Worm (Caenorhabditis elegans) whole organism, young adult: Measurements from ENCODE around the gene Y82E9BR.17.

Experiments
- C06A6.2 ChIP-seq: fragments of 200-800 bp; sonication (Bioruptor generic); conservative IDR thresholded peaks from 2 replicates; pipeline ENCODE4 v1.3.6; 2022; ENCODE audit warnings: missing genetic modification characterization, missing compliant biosample characterization
- C17E4.6 ChIP-seq: fragments of 200-800 bp; sonication (Bioruptor generic); IDR thresholded peaks from 2 replicates; pipeline ENCODE4 v1.3.6; 2022; ENCODE audit warnings: missing genetic modification reagents, missing genetic modification characterization, missing compliant biosample characterization
- D2030.7 ChIP-seq: fragments of 200-800 bp; sonication (Bioruptor generic); IDR thresholded peaks from 2 replicates; pipeline ENCODE4 v1.3.6; 2022; ENCODE audit warnings: missing genetic modification reagents, missing genetic modification characterization, missing compliant biosample characterization
- F49E8.2 ChIP-seq: sonication (generic microtip); optimal IDR thresholded peaks from 3 replicates; lab custom pipeline; 2017; ENCODE audit warnings: missing genetic modification characterization, mild to moderate bottlenecking, missing compliant biosample characterization, antibody characterized with exemption, moderate library complexity; ENCODE audit not compliant: insufficient read depth
- K11D2.4 ChIP-seq: fragments of 200-800 bp; sonication (Bioruptor generic); IDR thresholded peaks from 2 replicates; pipeline ENCODE4 v1.3.6; 2022; ENCODE audit warnings: missing genetic modification reagents, missing genetic modification characterization, missing compliant biosample characterization
- K12H6.12 ChIP-seq: fragments of 200-800 bp; sonication (Bioruptor generic); optimal IDR thresholded peaks from 2 replicates; lab custom pipeline; 2018; ENCODE audit warnings: mild to moderate bottlenecking, missing genetic modification characterization, missing compliant biosample characterization
- T07F8.4 ChIP-seq: sonication (generic microtip); optimal IDR thresholded peaks from 2 replicates; lab custom pipeline; 2016; ENCODE audit warnings: mild to moderate bottlenecking, missing genetic modification characterization, moderate library complexity, missing compliant biosample characterization
- Y53G8AR.9 ChIP-seq: fragments of 200-800 bp; sonication (Bioruptor generic); conservative IDR thresholded peaks from 2 replicates; pipeline ENCODE4 v1.3.6; 2022; ENCODE audit warnings: missing genetic modification reagents, missing genetic modification characterization, missing compliant biosample characterization
- Y79H2A.3 ChIP-seq: fragments of 200-800 bp; sonication (Bioruptor generic); conservative IDR thresholded peaks from 2 replicates; pipeline ENCODE4 v1.3.6; 2022; ENCODE audit warnings: missing genetic modification reagents, missing genetic modification characterization, missing compliant biosample characterization
- Y95B8A.8 ChIP-seq: fragments of 200-800 bp; sonication (Bioruptor generic); IDR thresholded peaks from 2 replicates; pipeline ENCODE4 v1.3.6; 2022; ENCODE audit warnings: missing genetic modification reagents, missing genetic modification characterization, missing compliant biosample characterization
- aptf-2 ChIP-seq: fragments of 200-800 bp; sonication (Bioruptor generic); conservative IDR thresholded peaks from 2 replicates; pipeline ENCODE4 v1.3.6; 2022; ENCODE audit warnings: missing genetic modification reagents, missing genetic modification characterization, missing compliant biosample characterization
- attf-3 ChIP-seq: fragments of 200-800 bp; sonication (Bioruptor generic); conservative IDR thresholded peaks from 2 replicates; pipeline ENCODE4 v1.3.6; 2022; ENCODE audit warnings: missing genetic modification reagents, missing genetic modification characterization, missing compliant biosample characterization
- attf-5 ChIP-seq: fragments of 200-800 bp; sonication (Bioruptor generic); optimal IDR thresholded peaks from 2 replicates; lab custom pipeline; 2018; ENCODE audit warnings: mild to moderate bottlenecking, missing genetic modification characterization, missing compliant biosample characterization
- cebp-1 ChIP-seq, 2 experiments: fragments of 200-800 bp in 1 of 2; sonication (Bioruptor generic) in 1 of 2; sonication (generic microtip) in 1 of 2; IDR thresholded peaks in 1 of 2; optimal IDR thresholded peaks in 1 of 2; 2 replicates each; pipeline versions ENCODE4 v1.3.6 to Lab custom; 2017 to 2022; ENCODE audit warnings: missing compliant biosample characterization in 2 of 2, missing genetic modification characterization in 2 of 2, mild to moderate bottlenecking in 1 of 2, missing genetic modification reagents in 1 of 2, moderate library complexity in 1 of 2
- ceh-100 ChIP-seq: fragments of 200-800 bp; sonication (Bioruptor generic); IDR thresholded peaks from 2 replicates; pipeline ENCODE4 v1.3.6; 2022; ENCODE audit warnings: missing genetic modification reagents, missing genetic modification characterization, missing compliant biosample characterization
- ceh-27 ChIP-seq: fragments of 200-800 bp; sonication (Bioruptor generic); optimal IDR thresholded peaks from 2 replicates; lab custom pipeline; 2018; ENCODE audit warnings: mild to moderate bottlenecking, missing genetic modification characterization, moderate library complexity, missing compliant biosample characterization
- ceh-40 ChIP-seq: fragments of 200-800 bp; sonication (Bioruptor generic); IDR thresholded peaks from 2 replicates; pipeline ENCODE4 v1.3.6; 2022; ENCODE audit warnings: missing genetic modification characterization, missing compliant biosample characterization
- ceh-58 ChIP-seq: fragments of 200-800 bp; sonication (Bioruptor generic); IDR thresholded peaks from 2 replicates; pipeline ENCODE4 v1.3.6; 2022; ENCODE audit warnings: missing genetic modification characterization, missing compliant biosample characterization
- die-1 ChIP-seq: sonication (generic microtip); optimal IDR thresholded peaks from 2 replicates; lab custom pipeline; 2016; ENCODE audit warnings: missing genotype, mild to moderate bottlenecking, missing genetic modification characterization, missing compliant biosample characterization
- dox-1 ChIP-seq: fragments of 200-800 bp; sonication (Bioruptor generic); IDR thresholded peaks from 2 replicates; pipeline ENCODE4 v1.3.6; 2022; ENCODE audit warnings: missing genetic modification reagents, missing genetic modification characterization, missing compliant biosample characterization
- dpl-1 ChIP-seq: fragments of 150-350 bp; optimal IDR thresholded peaks from 2 replicates; lab custom pipeline; 2014; ENCODE audit warnings: missing biosample characterization, missing genetic modification reagents, missing genetic modification characterization
- egl-18 ChIP-seq: fragments of 200-800 bp; sonication (Bioruptor generic); IDR thresholded peaks from 2 replicates; pipeline ENCODE4 v1.3.6; 2022; ENCODE audit warnings: missing genetic modification reagents, missing genetic modification characterization, missing compliant biosample characterization
- egl-44 ChIP-seq: fragments of 200-800 bp; sonication (Bioruptor generic); IDR thresholded peaks from 2 replicates; pipeline ENCODE4 v1.3.6; 2022; ENCODE audit warnings: missing genetic modification reagents, missing genetic modification characterization, missing compliant biosample characterization
- egrh-3 ChIP-seq: fragments of 200-800 bp; sonication (Bioruptor generic); IDR thresholded peaks from 2 replicates; pipeline ENCODE4 v1.3.6; 2022; ENCODE audit warnings: missing genetic modification reagents, missing genetic modification characterization, missing compliant biosample characterization
- gei-17 ChIP-seq: fragments of 200-800 bp; sonication (Bioruptor generic); optimal IDR thresholded peaks from 2 replicates; lab custom pipeline; 2018; ENCODE audit warnings: mild to moderate bottlenecking, missing genetic modification characterization, missing compliant biosample characterization
- hmg-20 ChIP-seq: fragments of 200-800 bp; sonication (Bioruptor generic); IDR thresholded peaks from 2 replicates; pipeline ENCODE4 v1.3.6; 2022; ENCODE audit warnings: missing genetic modification reagents, missing genetic modification characterization, missing compliant biosample characterization
- hrde-1 ChIP-seq: sonication (generic microtip); optimal IDR thresholded peaks from 2 replicates; lab custom pipeline; 2016; ENCODE audit warnings: missing genetic modification characterization, mild to moderate bottlenecking, missing compliant biosample characterization, moderate library complexity, missing genotype, missing genetic modification reagents, borderline replicate concordance
- let-607 ChIP-seq, 2 experiments: fragments of 200-800 bp in 1 of 2; sonication (Bioruptor generic) in 1 of 2; sonication (generic microtip) in 1 of 2; optimal IDR thresholded peaks; 2 replicates each; lab custom pipeline; 2016 to 2018; ENCODE audit warnings: mild to moderate bottlenecking in 2 of 2, missing compliant biosample characterization in 2 of 2, missing genetic modification characterization in 2 of 2, moderate library complexity in 2 of 2, missing genotype in 1 of 2
- lin-26 ChIP-seq: fragments of 200-800 bp; sonication (Bioruptor generic); IDR thresholded peaks from 2 replicates; pipeline ENCODE4 v1.3.6; 2022; ENCODE audit warnings: missing genetic modification reagents, missing genetic modification characterization, missing compliant biosample characterization
- lin-35 ChIP-seq, 3 experiments: fragments of 150-350 bp in 2 of 3; sonication (generic microtip) in 1 of 3; optimal IDR thresholded peaks; 2 replicates each; lab custom pipeline; 2014 to 2018; ENCODE audit warnings: missing biosample characterization in 3 of 3, missing genetic modification characterization in 3 of 3, missing genetic modification reagents in 3 of 3
- lin-54 ChIP-seq: fragments of 200-800 bp; sonication (Bioruptor generic); optimal IDR thresholded peaks from 2 replicates; lab custom pipeline; 2018; ENCODE audit warnings: mild to moderate bottlenecking, missing genetic modification characterization, missing compliant biosample characterization
- madf-6 ChIP-seq: fragments of 200-800 bp; sonication (Bioruptor generic); IDR thresholded peaks from 2 replicates; pipeline ENCODE4 v1.3.6; 2022; ENCODE audit warnings: missing genetic modification reagents, missing genetic modification characterization, missing compliant biosample characterization
- madf-8 ChIP-seq: fragments of 200-800 bp; sonication (Bioruptor generic); conservative IDR thresholded peaks from 2 replicates; pipeline ENCODE4 v1.3.6; 2022; ENCODE audit warnings: missing genetic modification reagents, missing genetic modification characterization, missing compliant biosample characterization
- mcd-1 ChIP-seq: fragments of 200-800 bp; sonication (Bioruptor generic); IDR thresholded peaks from 2 replicates; pipeline ENCODE4 v1.3.6; 2022; ENCODE audit warnings: missing genetic modification reagents, missing genetic modification characterization, missing compliant biosample characterization
- nfyb-1 ChIP-seq: fragments of 200-800 bp; sonication (Bioruptor generic); IDR thresholded peaks from 2 replicates; pipeline ENCODE4 v1.3.6; 2022; ENCODE audit warnings: missing genetic modification reagents, missing genetic modification characterization, missing compliant biosample characterization
- nhr-90 ChIP-seq: sonication (generic microtip); optimal IDR thresholded peaks from 2 replicates; lab custom pipeline; 2016; ENCODE audit warnings: missing genotype, mild to moderate bottlenecking, missing genetic modification characterization, missing compliant biosample characterization
- pbrm-1 ChIP-seq: fragments of 200-800 bp; sonication (Bioruptor generic); IDR thresholded peaks from 2 replicates; pipeline ENCODE4 v1.3.6; 2022; ENCODE audit warnings: missing genetic modification reagents, missing genetic modification characterization, missing compliant biosample characterization
- pha-4 ChIP-seq: fragments of 150-350 bp; sonication (generic microtip); optimal IDR thresholded peaks from 2 replicates; lab custom pipeline; 2014; ENCODE audit warnings: missing biosample characterization, missing genetic modification reagents, missing genetic modification characterization
- rcor-1 ChIP-seq: fragments of 200-800 bp; sonication (Bioruptor generic); IDR thresholded peaks from 2 replicates; pipeline ENCODE4 v1.3.6; 2022; ENCODE audit warnings: missing genetic modification reagents, missing genetic modification characterization, missing compliant biosample characterization
- repo-1 ChIP-seq: sonication (generic microtip); optimal IDR thresholded peaks from 2 replicates; lab custom pipeline; 2017; ENCODE audit warnings: mild to moderate bottlenecking, missing genetic modification characterization, missing compliant biosample characterization
- rpc-1 ChIP-seq, 2 experiments: fragments of 150-350 bp in 1 of 2; sonication (generic microtip) in 1 of 2; optimal IDR thresholded peaks; 2 replicates each; lab custom pipeline; 2014 to 2018; ENCODE audit warnings: missing biosample characterization in 1 of 2, missing genetic modification characterization in 1 of 2, missing genetic modification reagents in 1 of 2, missing genotype in 1 of 2
- snpc-1.1 ChIP-seq: sonication (generic microtip); optimal IDR thresholded peaks from 2 replicates; lab custom pipeline; 2017; ENCODE audit warnings: missing genetic modification characterization, mild to moderate bottlenecking, missing compliant biosample characterization, antibody characterized with exemption, moderate library complexity, missing genotype, missing genetic modification reagents; ENCODE audit not compliant: insufficient read depth
- snpc-3.4 ChIP-seq: sonication (generic microtip); optimal IDR thresholded peaks from 2 replicates; lab custom pipeline; 2017; ENCODE audit warnings: missing genetic modification characterization, mild to moderate bottlenecking, missing compliant biosample characterization, antibody characterized with exemption, moderate library complexity, missing genotype, missing genetic modification reagents
- unc-62 ChIP-seq: fragments of 150-350 bp; optimal IDR thresholded peaks from 2 replicates; lab custom pipeline; 2014; ENCODE audit warnings: missing biosample characterization, missing genetic modification reagents, missing genetic modification characterization
- zfh-2 ChIP-seq: fragments of 200-800 bp; sonication (Bioruptor generic); conservative IDR thresholded peaks from 2 replicates; pipeline ENCODE4 v1.3.6; 2022; ENCODE audit warnings: missing genetic modification reagents, missing genetic modification characterization, missing compliant biosample characterization
- ztf-26 ChIP-seq: sonication (generic microtip); optimal IDR thresholded peaks from 2 replicates; lab custom pipeline; 2017; ENCODE audit warnings: missing genetic modification characterization, missing compliant biosample characterization

Y82E9BR.17 gene

DNA sequence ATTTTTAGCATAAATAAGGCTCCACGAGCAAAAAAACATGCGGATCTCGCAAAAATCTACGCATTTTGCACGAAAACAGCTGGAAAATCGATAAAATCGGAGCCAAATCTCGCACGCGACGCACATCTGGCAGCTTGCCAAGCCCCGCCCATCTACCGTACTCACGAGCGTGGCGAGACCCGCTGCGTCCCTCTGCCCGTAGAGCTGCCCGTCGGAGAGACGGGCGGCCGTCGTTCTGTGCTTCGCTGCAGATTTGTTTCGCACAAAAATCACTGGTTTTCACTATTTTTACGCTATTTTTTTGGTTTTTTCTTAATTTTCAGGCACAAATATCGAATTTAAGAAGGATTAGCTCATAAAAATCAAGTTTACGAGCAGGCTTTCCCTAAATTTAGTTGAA, 36.9 kb downstream of the Y82E9BR.17 start (continued):
- TF ChIP-seq Y53G8AR.9 (GFP tag; lab: Robert Waterston, UW) (peak; percentile 86), lin-26 (GFP tag; lab: Robert Waterston, UW) (peak; percentile 26), ceh-100 (GFP tag; lab: Robert Waterston, UW) (peak; percentile 12; the same call in 1 of the 2 replicates), snpc-1.1 (tag; lab: Kevin White, UChicago) (peak; percentile 33), Y79H2A.3 (GFP tag; lab: Robert Waterston, UW) (no peak), ceh-27 (GFP tag; lab: Kevin White, UChicago) (peak; percentile 77), repo-1 (peak; percentile 2), madf-6 (peak; percentile 72), Y95B8A.8 (peak; percentile 84), aptf-2 (GFP tag; lab: Robert Waterston, UW) (no peak), rcor-1 (GFP tag; lab: Robert Waterston, UW) (peak; percentile 78), D2030.7 (GFP tag; lab: Robert Waterston, UW) (peak; percentile 92), pbrm-1 (peak; percentile 56; the same call in 1 of the 2 replicates), egrh-3 (GFP tag; lab: Robert Waterston, UW) (peak; percentile 89), F49E8.2 (tag; lab: Kevin White, UChicago) (peak; percentile 48), C17E4.6 (peak; percentile 65; the same call in 1 of the 2 replicates), mcd-1 (GFP tag; lab: Robert Waterston, UW) (peak; percentile 93), ceh-58 (GFP tag; lab: Robert Waterston, UW) (no peak), K11D2.4 (peak; percentile 66; the same call in 1 of the 2 replicates), cebp-1 (GFP tag; IDR thresholded peaks at IDR 0.05; lab: Robert Waterston, UW) (no peak), cebp-1 (tag; optimal IDR thresholded peaks at IDR 0.05; lab: Kevin White, UChicago) (peak; percentile 75), gei-17 (peak; percentile 21), nhr-90 (tag; lab: Kevin White, UChicago) (peak; percentile 39), lin-35 (GFP tag; optimal IDR thresholded peaks at IDR 0.05; lab: Kevin White, UChicago) (peak in 1 of 3 experiments; percentile 74), let-607 (tag; optimal IDR thresholded peaks at IDR 0.05; lab: Kevin White, UChicago) (no peak), ztf-26 (peak; percentile 89), nfyb-1 (peak; percentile 94), lin-54 (GFP tag; lab: Kevin White, UChicago) (peak; percentile 85), dpl-1 (GFP tag; lab: Kevin White, UChicago) (peak; percentile 29), pha-4 (tag; lab: Kevin White, UChicago) (no peak), T07F8.4 (no peak), dox-1 (peak; percentile 93), unc-62 (no peak), egl-44 (GFP tag; lab: Robert Waterston, UW) (0 out of 2 replicates have a peak, but pooled peaks have one; percentile 44), C06A6.2 (GFP tag; lab: Robert Waterston, UW) (peak; percentile 79), rpc-1 (optimal IDR thresholded peaks at IDR 0.05; lab: Kevin White, UChicago) (peak; percentile 14), rpc-1 (tag; optimal IDR thresholded peaks at IDR 0.05; lab: Kevin White, UChicago) (no peak), attf-5 (GFP tag; lab: Kevin White, UChicago) (peak; percentile 47), die-1 (tag; lab: Kevin White, UChicago) (no peak), K12H6.12 (tag; lab: Kevin White, UChicago) (peak; percentile 78), hrde-1 (tag; lab: Kevin White, UChicago) (no peak), attf-3 (GFP tag; lab: Robert Waterston, UW) (peak; percentile 43; the same call in 1 of the 2 replicates), zfh-2 (GFP tag; lab: Robert Waterston, UW) (peak; percentile 92), egl-18 (GFP tag; lab: Robert Waterston, UW) (no peak), ceh-40 (GFP tag; lab: Robert Waterston, UW) (no peak), hmg-20 (GFP tag; lab: Robert Waterston, UW) (peak; percentile 50; the same call in 1 of the 2 replicates), snpc-3.4 (tag; lab: Kevin White, UChicago) (peak; percentile 32), madf-8 (GFP tag; lab: Robert Waterston, UW) (no peak; the same call in 1 of the 2 replicates)
